Fruit fly (Drosophila melanogaster) ovary, adult (tissue): Measurements from ENCODE around the gene klu.

Source experiments
- CG17801 ChIP-seq: fragments of 200-800 bp; optimal IDR thresholded peaks from 2 replicates; lab custom pipeline; 2019; ENCODE audit warnings: missing biosample characterization, mild to moderate bottlenecking, missing genetic modification characterization, moderate library complexity; ENCODE audit not compliant: partially characterized antibody

The klu gene

dm6 chr3L:10962031-10962679, 46.8 kb downstream of the klu start:
- TF ChIP-seq CG17801 (GFP tag; lab: Kevin White, UChicago): no peak

- no peak for TF ChIP-seq CG17801 (GFP tag; lab: Kevin White, UChicago)
These were observed 49.3 kb downstream of the klu start for dm6 chr3L:10959660-10960059.

dm6 chr3L:10958672-10959274, 50.2 kb downstream of the klu start:
- no peak for TF ChIP-seq CG17801 (GFP tag; lab: Kevin White, UChicago)

- TF ChIP-seq CG17801 (GFP tag; lab: Kevin White, UChicago): no peak
These were observed 51.1 kb downstream of the klu start for dm6 chr3L:10957843-10958242.

dm6 chr3L:10956558-10956957, 52.4 kb downstream of the klu start:
- TF ChIP-seq CG17801 (GFP tag; lab: Kevin White, UChicago): no peak

- no peak for TF ChIP-seq CG17801 (GFP tag; lab: Kevin White, UChicago)
These were observed 55.3 kb downstream of the klu start for dm6 chr3L:10953628-10954129.

- TF ChIP-seq CG17801 (GFP tag; lab: Kevin White, UChicago): no peak
These were observed 56.8 kb downstream of the klu start for dm6 chr3L:10952106-10952653.

- no peak for TF ChIP-seq CG17801 (GFP tag; lab: Kevin White, UChicago)
These were observed 57.9 kb downstream of the klu start for dm6 chr3L:10951109-10951508.

dm6 chr3L:10949685-10950286, 59.2 kb downstream of the klu start:
- TF ChIP-seq CG17801 (GFP tag; lab: Kevin White, UChicago): no peak

dm6 chr3L:10946717-10947280, 62.2 kb downstream of the klu start:
- no peak for TF ChIP-seq CG17801 (GFP tag; lab: Kevin White, UChicago)

- TF ChIP-seq CG17801 (GFP tag; lab: Kevin White, UChicago): no peak
These were observed 66.4 kb downstream of the klu start for dm6 chr3L:10942541-10942940.

dm6 chr3L:10940312-10940711, 68.7 kb downstream of the klu start:
- TF ChIP-seq CG17801 (GFP tag; lab: Kevin White, UChicago): no peak

- TF ChIP-seq CG17801 (GFP tag; lab: Kevin White, UChicago): no peak
These were observed 70.9 kb downstream of the klu start for dm6 chr3L:10938108-10938507.

- TF ChIP-seq CG17801 (GFP tag; lab: Kevin White, UChicago): no peak
These were observed 73.9 kb downstream of the klu start for dm6 chr3L:10934983-10935539.

dm6 chr3L:10931430-10931829, 77.6 kb downstream of the klu start:
- TF ChIP-seq CG17801 (GFP tag; lab: Kevin White, UChicago): no peak
